Worm (Caenorhabditis elegans) whole organism, late embryonic: ENCODE measurements around the gene C48B4.9.

Source experiments
- C38D4.7 ChIP-seq: fragments of 200-800 bp; sonication (Bioruptor generic); optimal IDR thresholded peaks from 2 replicates; lab custom pipeline; 2018; ENCODE audit warnings: mild to moderate bottlenecking, missing genetic modification characterization, moderate library complexity, missing compliant biosample characterization
- ceh-19 ChIP-seq: fragments of 200-800 bp; sonication (Bioruptor generic); optimal IDR thresholded peaks from 2 replicates; lab custom pipeline; 2018; ENCODE audit warnings: mild to moderate bottlenecking, missing genetic modification characterization, missing compliant biosample characterization
- ceh-9 ChIP-seq: sonication (generic microtip); optimal IDR thresholded peaks from 2 replicates; lab custom pipeline; 2016; ENCODE audit warnings: mild to moderate bottlenecking, missing genetic modification characterization, inconsistent platforms, missing compliant biosample characterization
- hlh-6 ChIP-seq: sonication (generic microtip); optimal IDR thresholded peaks from 2 replicates; lab custom pipeline; 2016; ENCODE audit warnings: missing genotype, missing genetic modification characterization, missing compliant biosample characterization
- hlh-8 ChIP-seq: sonication (generic microtip); optimal IDR thresholded peaks from 2 replicates; lab custom pipeline; 2016; ENCODE audit warnings: missing genotype, missing genetic modification characterization, missing compliant biosample characterization
- pag-3 ChIP-seq: sonication (generic microtip); optimal IDR thresholded peaks from 2 replicates; lab custom pipeline; 2016; ENCODE audit warnings: missing compliant biosample characterization, missing genetic modification characterization, borderline replicate concordance
- pha-2 ChIP-seq: sonication (generic microtip); optimal IDR thresholded peaks from 2 replicates; lab custom pipeline; 2017; ENCODE audit warnings: mild to moderate bottlenecking, missing genetic modification characterization, missing compliant biosample characterization
- pha-4 ChIP-seq: fragments of 150-350 bp; optimal IDR thresholded peaks from 2 replicates; lab custom pipeline; 2018; ENCODE audit warnings: missing biosample characterization, missing genetic modification reagents, missing genetic modification characterization
- rnt-1 ChIP-seq: sonication (generic microtip); optimal IDR thresholded peaks from 2 replicates; lab custom pipeline; 2016; ENCODE audit warnings: missing genetic modification characterization, missing compliant biosample characterization
- tbx-2 ChIP-seq: sonication (generic microtip); optimal IDR thresholded peaks from 2 replicates; lab custom pipeline; 2016; ENCODE audit warnings: missing genetic modification characterization, missing compliant biosample characterization

- no peak for TF ChIP-seq rnt-1 (tag; lab: Kevin White, UChicago)
- TF ChIP-seq ceh-9 (tag; lab: Kevin White, UChicago) = no peak
- no peak for TF ChIP-seq C38D4.7 (GFP tag; lab: Kevin White, UChicago)
- TF ChIP-seq ceh-19 (GFP tag; lab: Kevin White, UChicago) = no peak
- no peak for TF ChIP-seq tbx-2 (tag; lab: Kevin White, UChicago)
- no peak for TF ChIP-seq pha-4 (tag; lab: Kevin White, UChicago)
- TF ChIP-seq hlh-8 (tag; lab: Kevin White, UChicago) = no peak
- no peak for TF ChIP-seq pag-3 (tag; lab: Kevin White, UChicago)
- TF ChIP-seq hlh-6 (tag; lab: Kevin White, UChicago) = no peak
- no peak for TF ChIP-seq pha-2 (tag; lab: Kevin White, UChicago)
Measured at ce11 chrIII:9523581-9523980, 39.6 kb downstream of the C48B4.9 start, which contains the start of gene mrps-23.
